Worm (Caenorhabditis elegans) whole organism, L1 larva: ENCODE results near the gene F49C5.16.

Source experiments
- C34B4.2 ChIP-seq: sonication (generic microtip); optimal IDR thresholded peaks from 2 replicates; lab custom pipeline; 2017; ENCODE audit warnings: mild to moderate bottlenecking, missing genetic modification characterization, missing compliant biosample characterization
- F16B12.6 ChIP-seq: fragments of 150-350 bp; optimal IDR thresholded peaks from 2 replicates; lab custom pipeline; 2014; ENCODE audit warnings: missing biosample characterization, missing genetic modification characterization
- aly-2 ChIP-seq: fragments of 150-350 bp; optimal IDR thresholded peaks from 2 replicates; lab custom pipeline; 2014; ENCODE audit warnings: missing biosample characterization, missing genetic modification characterization
- ceh-82 ChIP-seq, 3 experiments: fragments of 150-350 bp in 1 of 3; sonication (generic microtip) in 2 of 3; optimal IDR thresholded peaks; 2 replicates each; lab custom pipeline; 2014 to 2017; ENCODE audit warnings: missing biosample characterization in 3 of 3, missing genetic modification characterization in 3 of 3
- ceh-90 ChIP-seq: sonication (generic microtip); optimal IDR thresholded peaks from 2 replicates; lab custom pipeline; 2016; ENCODE audit warnings: missing genetic modification characterization, missing compliant biosample characterization
- ces-1 ChIP-seq: fragments of 150-350 bp; optimal IDR thresholded peaks from 2 replicates; lab custom pipeline; 2014; ENCODE audit warnings: missing biosample characterization, missing genetic modification reagents, missing genetic modification characterization
- efl-1 ChIP-seq, 4 experiments: fragments of 150-350 bp; optimal IDR thresholded peaks in 3 of 4; peaks in 1 of 4; 1 replicate in 1 of 4; 2 replicates in 3 of 4; lab custom pipeline; 2014; ENCODE audit warnings: missing biosample characterization in 2 of 4, missing genetic modification characterization in 2 of 4, missing genetic modification reagents in 2 of 4
- egl-13 ChIP-seq: sonication (generic microtip); optimal IDR thresholded peaks from 2 replicates; lab custom pipeline; 2016; ENCODE audit warnings: missing genotype, missing genetic modification reagents, missing genetic modification characterization, missing compliant biosample characterization
- elt-3 ChIP-seq, 6 experiments: fragments of 150-350 bp in 1 of 6; sonication (generic microtip); optimal IDR thresholded peaks; 2 replicates each; lab custom pipeline; 2017 to 2018; ENCODE audit warnings: missing biosample characterization in 6 of 6, missing genetic modification characterization in 6 of 6, inconsistent platforms in 1 of 6
- ets-5 ChIP-seq: fragments of 200-800 bp; sonication (Bioruptor generic); IDR thresholded peaks from 2 replicates; pipeline ENCODE4 v1.3.6; 2022; ENCODE audit warnings: missing genetic modification characterization, missing compliant biosample characterization
- fkh-10 ChIP-seq: sonication (generic microtip); optimal IDR thresholded peaks from 2 replicates; lab custom pipeline; 2017; ENCODE audit warnings: missing biosample characterization, missing genetic modification reagents, missing genetic modification characterization
- fkh-4 ChIP-seq: sonication (generic microtip); optimal IDR thresholded peaks from 2 replicates; lab custom pipeline; 2016; ENCODE audit warnings: missing compliant biosample characterization, missing genetic modification characterization, borderline replicate concordance
- fkh-8 ChIP-seq: sonication (generic microtip); optimal IDR thresholded peaks from 2 replicates; lab custom pipeline; 2016; ENCODE audit warnings: mild to moderate bottlenecking, missing genetic modification characterization, missing compliant biosample characterization
- hlh-17 ChIP-seq: fragments of 200-800 bp; sonication (Bioruptor generic); optimal IDR thresholded peaks from 2 replicates; lab custom pipeline; 2018; ENCODE audit warnings: missing genetic modification characterization, mild to moderate bottlenecking, missing compliant biosample characterization, moderate library complexity, borderline replicate concordance
- hlh-4 ChIP-seq: sonication (generic microtip); optimal IDR thresholded peaks from 2 replicates; lab custom pipeline; 2016; ENCODE audit warnings: mild to moderate bottlenecking, missing genetic modification characterization, missing compliant biosample characterization
- hpl-2 ChIP-seq: fragments of 150-350 bp; optimal IDR thresholded peaks from 2 replicates; lab custom pipeline; 2014; ENCODE audit warnings: missing biosample characterization, missing genetic modification reagents, missing genetic modification characterization
- irx-1 ChIP-seq: sonication (generic microtip); optimal IDR thresholded peaks from 2 replicates; lab custom pipeline; 2016; ENCODE audit warnings: missing genetic modification characterization, missing compliant biosample characterization
- isw-1 ChIP-seq: fragments of 200-800 bp; sonication (Bioruptor generic); IDR thresholded peaks from 2 replicates; pipeline ENCODE4 v1.3.6; 2022; ENCODE audit warnings: missing genetic modification characterization, missing compliant biosample characterization
- lsy-2 ChIP-seq, 2 experiments: fragments of 150-350 bp; optimal IDR thresholded peaks; 2 replicates each; lab custom pipeline; 2014; ENCODE audit warnings: missing biosample characterization in 2 of 2, missing genetic modification characterization in 2 of 2
- mep-1 ChIP-seq: fragments of 150-350 bp; optimal IDR thresholded peaks from 2 replicates; lab custom pipeline; 2014; ENCODE audit warnings: missing biosample characterization, missing genetic modification characterization
- nhr-12 ChIP-seq: sonication (generic microtip); optimal IDR thresholded peaks from 2 replicates; lab custom pipeline; 2017; ENCODE audit warnings: missing biosample characterization, missing genetic modification characterization
- nhr-28 ChIP-seq: fragments of 150-350 bp; optimal IDR thresholded peaks from 2 replicates; lab custom pipeline; 2014; ENCODE audit warnings: missing biosample characterization, missing genetic modification characterization
- nhr-76 ChIP-seq: sonication (generic microtip); optimal IDR thresholded peaks from 2 replicates; lab custom pipeline; 2017; ENCODE audit warnings: missing biosample characterization, missing genetic modification characterization
- nhr-85 ChIP-seq: sonication (generic microtip); peaks from one replicate; lab custom pipeline; 2016; ENCODE audit warnings: missing genetic modification characterization, inconsistent platforms, missing compliant biosample characterization
- pax-3 ChIP-seq: fragments of 200-800 bp; sonication (Bioruptor generic); optimal IDR thresholded peaks from 2 replicates; lab custom pipeline; 2018; ENCODE audit warnings: mild to moderate bottlenecking, missing genetic modification characterization, moderate library complexity, missing compliant biosample characterization
- skn-1 ChIP-seq: fragments of 150-350 bp; optimal IDR thresholded peaks from 2 replicates; lab custom pipeline; 2014; ENCODE audit warnings: missing biosample characterization, missing genetic modification characterization
- snpc-4 ChIP-seq: fragments of 150-350 bp; optimal IDR thresholded peaks from 2 replicates; lab custom pipeline; 2014; ENCODE audit warnings: missing biosample characterization, missing genetic modification characterization
- sptf-1 ChIP-seq: fragments of 150-350 bp; optimal IDR thresholded peaks from 2 replicates; lab custom pipeline; 2014; ENCODE audit warnings: missing biosample characterization, missing genetic modification characterization
- sup-37 ChIP-seq: fragments of 200-800 bp; sonication (Bioruptor generic); optimal IDR thresholded peaks from 2 replicates; lab custom pipeline; 2018; ENCODE audit warnings: mild to moderate bottlenecking, missing genetic modification characterization, missing compliant biosample characterization
- tbx-2 ChIP-seq: sonication (generic microtip); optimal IDR thresholded peaks from 2 replicates; lab custom pipeline; 2016; ENCODE audit warnings: missing genetic modification characterization, missing compliant biosample characterization
- tlp-1 ChIP-seq: fragments of 150-350 bp; optimal IDR thresholded peaks from 2 replicates; lab custom pipeline; 2014; ENCODE audit warnings: missing biosample characterization, missing genetic modification characterization
- unc-62 ChIP-seq: fragments of 150-350 bp; optimal IDR thresholded peaks from 2 replicates; lab custom pipeline; 2014; ENCODE audit warnings: missing biosample characterization, missing genetic modification reagents, missing genetic modification characterization
- xbp-1 ChIP-seq: sonication (generic microtip); optimal IDR thresholded peaks from 2 replicates; lab custom pipeline; 2016; ENCODE audit warnings: missing genetic modification characterization, missing compliant biosample characterization
- ztf-11 ChIP-seq, 2 experiments: sonication (generic microtip); optimal IDR thresholded peaks; 2 replicates each; lab custom pipeline; 2016 to 2017; ENCODE audit warnings: missing genetic modification characterization in 2 of 2, missing biosample characterization in 1 of 2, missing compliant biosample characterization in 1 of 2
- ztf-4 ChIP-seq: fragments of 150-350 bp; optimal IDR thresholded peaks from 2 replicates; lab custom pipeline; 2014; ENCODE audit warnings: missing biosample characterization, missing genetic modification characterization

F49C5.16 gene

DNA sequence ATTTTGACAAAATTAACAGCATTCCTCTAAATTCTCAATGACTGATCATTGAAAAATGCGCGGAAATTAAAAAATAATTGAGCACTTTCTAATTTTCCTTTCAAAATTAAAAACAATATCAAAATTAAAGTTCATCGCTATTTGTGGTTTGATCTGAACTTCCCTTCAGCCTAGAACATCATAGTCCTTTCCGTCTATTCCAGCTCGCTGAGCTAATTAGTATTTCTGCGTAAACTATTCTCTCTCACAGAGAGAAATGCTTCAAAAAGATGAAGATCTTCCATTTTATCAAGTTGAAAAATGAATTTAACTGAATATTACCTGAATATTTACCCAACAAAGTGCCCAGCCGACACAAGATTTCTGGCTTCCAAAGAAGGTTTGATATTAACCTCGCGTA lies 40.6 kb upstream of the F49C5.16 start, which contains the start of gene srh-68:
Gene srh-68 (plus strand): TSS at position 301 of the 400 bp plus-strand sequence.
- TF ChIP-seq hlh-17 (GFP tag; lab: Kevin White, UChicago) (no peak), lsy-2 (tag; optimal IDR thresholded peaks at IDR 0.05; lab: Kevin White, UChicago) (no peak), ces-1 (GFP tag; lab: Kevin White, UChicago) (no peak), aly-2 (tag; lab: Kevin White, UChicago) (no peak), sptf-1 (no peak), sup-37 (GFP tag; lab: Kevin White, UChicago) (no peak), ztf-4 (tag; lab: Kevin White, UChicago) (no peak)

DNA sequence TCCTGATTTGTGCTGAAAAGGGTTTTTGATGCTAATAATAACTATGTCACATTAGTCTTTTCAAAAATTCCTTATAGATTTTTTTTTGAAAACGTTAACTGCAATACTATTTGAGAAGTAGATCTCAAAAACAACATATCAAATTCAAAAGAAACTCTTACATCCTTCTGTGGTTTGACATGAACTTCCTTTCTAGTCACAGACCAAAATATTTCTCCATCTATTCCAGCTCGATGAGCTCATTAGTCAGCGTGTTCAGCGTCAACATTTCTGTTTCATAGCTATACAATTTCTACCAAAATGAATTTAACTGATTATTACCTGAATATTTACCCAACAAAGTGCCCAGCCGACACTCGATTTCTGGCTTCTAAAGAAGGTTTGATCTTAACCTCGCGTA lies 39.0 kb upstream of the F49C5.16 start, which contains the start of gene srh-67:
Gene srh-67 (plus strand): TSS at position 301 of the 400 bp plus-strand sequence.
- no peak for TF ChIP-seq ceh-82 (tag; optimal IDR thresholded peaks at IDR 0.05; lab: Kevin White, UChicago)
- no peak for TF ChIP-seq aly-2 (tag; lab: Kevin White, UChicago)
- no peak for TF ChIP-seq fkh-8

DNA sequence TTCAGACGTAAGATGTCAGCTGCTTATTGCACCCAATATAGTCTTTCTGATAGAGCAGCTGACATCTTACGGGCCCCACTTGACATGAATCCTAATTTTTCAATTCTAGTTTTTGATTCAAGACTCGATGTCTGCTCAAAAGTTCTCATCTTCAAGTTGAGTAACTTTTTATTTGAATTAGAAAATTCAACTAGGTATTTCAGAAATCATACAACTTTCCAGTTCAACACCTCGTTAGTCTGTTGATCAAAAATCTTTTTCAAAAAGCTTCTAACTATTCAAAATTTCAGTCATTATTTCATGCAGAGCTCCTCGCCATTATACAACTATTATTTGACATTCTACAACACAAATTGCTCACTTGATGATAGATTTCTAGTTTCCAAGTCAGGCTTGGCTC lies 35.8 kb upstream of the F49C5.16 start, which contains the start of gene srh-73:
Gene srh-73 (plus strand): TSS at position 301 of the 400 bp plus-strand sequence.
- TF ChIP-seq F16B12.6 = no peak
- TF ChIP-seq ztf-4 (tag; lab: Kevin White, UChicago) = no peak
- TF ChIP-seq xbp-1 (tag; lab: Kevin White, UChicago) = no peak
- TF ChIP-seq nhr-12 (tag; lab: Kevin White, UChicago) = no peak
- TF ChIP-seq mep-1 = no peak
- TF ChIP-seq isw-1 (GFP tag; lab: Robert Waterston, UW) = no peak
- no peak for TF ChIP-seq snpc-4 (tag; lab: Kevin White, UChicago)
- TF ChIP-seq tlp-1 = no peak
- no peak for TF ChIP-seq hlh-4 (tag; lab: Kevin White, UChicago)
- no peak for TF ChIP-seq lsy-2 (tag; optimal IDR thresholded peaks at IDR 0.05; lab: Kevin White, UChicago)
- TF ChIP-seq tbx-2 (tag; lab: Kevin White, UChicago) = no peak
- TF ChIP-seq pax-3 (tag; lab: Kevin White, UChicago) = no peak
- no peak for TF ChIP-seq nhr-28
- TF ChIP-seq ets-5 (GFP tag; lab: Robert Waterston, UW) = no peak
- no peak for TF ChIP-seq fkh-8
- no peak for TF ChIP-seq C34B4.2 (tag; lab: Kevin White, UChicago)

DNA sequence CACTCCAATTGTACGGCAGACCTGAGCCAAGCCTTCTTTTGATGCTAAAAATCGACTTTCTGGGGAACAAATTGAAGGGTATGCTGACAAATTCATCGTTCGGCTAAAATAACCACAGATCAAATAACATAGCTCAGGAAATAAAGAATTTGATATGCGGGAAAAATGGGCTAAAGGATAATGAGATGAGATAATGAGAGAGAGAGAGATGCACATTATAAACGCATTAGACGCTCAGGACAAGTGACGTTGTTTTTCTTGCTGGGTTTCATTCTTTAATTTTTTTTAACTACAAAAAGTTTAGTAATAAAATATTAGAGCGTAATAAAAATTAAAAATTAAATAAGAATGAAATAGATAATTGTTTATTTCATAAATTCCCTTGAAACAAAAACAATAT lies 33.0 kb upstream of the F49C5.16 start, which contains the start of gene srh-69:
Gene srh-69 (minus strand): TSS at position 101 of the 400 bp plus-strand sequence.
- no peak for TF ChIP-seq fkh-10
- TF ChIP-seq sptf-1 = no peak
- no peak for TF ChIP-seq fkh-4 (tag; lab: Kevin White, UChicago)
- no peak for TF ChIP-seq tbx-2 (tag; lab: Kevin White, UChicago)
- TF ChIP-seq hpl-2 (GFP tag; lab: Kevin White, UChicago) = no peak
- no peak for TF ChIP-seq nhr-76 (tag; lab: Kevin White, UChicago)

DNA sequence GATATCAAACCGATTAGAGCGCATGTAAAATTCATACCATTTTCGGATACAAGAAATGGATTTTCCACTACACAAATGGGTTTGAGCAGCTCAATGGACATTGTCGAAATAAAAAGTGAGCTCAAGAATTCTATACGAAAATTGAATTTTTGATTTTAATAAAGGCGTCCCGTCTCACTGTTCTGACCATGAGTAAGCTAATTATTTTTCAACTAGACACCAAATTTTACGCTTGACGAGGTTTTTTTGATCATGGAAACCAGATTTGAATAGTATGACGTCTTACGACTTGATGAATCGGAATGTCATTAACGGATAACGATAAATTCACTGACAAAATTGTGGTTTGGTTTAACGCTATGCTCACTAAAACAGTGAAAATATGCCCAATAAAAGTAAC lies 31.3 kb upstream of the F49C5.16 start, which contains the start of gene srh-61:
Gene srh-61 (minus strand): TSS at position 101 of the 400 bp plus-strand sequence.
- TF ChIP-seq elt-3 (tag; optimal IDR thresholded peaks at IDR 0.05; lab: Kevin White, UChicago) (no peak), irx-1 (no peak), ztf-11 (tag; optimal IDR thresholded peaks at IDR 0.05; lab: Kevin White, UChicago) (no peak), unc-62 (GFP tag; lab: Kevin White, UChicago) (no peak), nhr-85 (no peak), ceh-90 (no peak), egl-13 (tag; lab: Kevin White, UChicago) (no peak), nhr-28 (no peak), efl-1 (optimal IDR thresholded peaks at IDR 0.05; lab: Kevin White, UChicago) (no peak), efl-1 (GFP tag; optimal IDR thresholded peaks at IDR 0.05 in 1 of 2; lab: Kevin White, UChicago) (no peak), skn-1 (no peak), fkh-10 (no peak), nhr-76 (tag; lab: Kevin White, UChicago) (no peak)
